Fruit fly (Drosophila melanogaster): ENCODE results near the gene mei-41.

mei-41 gene

DNA sequence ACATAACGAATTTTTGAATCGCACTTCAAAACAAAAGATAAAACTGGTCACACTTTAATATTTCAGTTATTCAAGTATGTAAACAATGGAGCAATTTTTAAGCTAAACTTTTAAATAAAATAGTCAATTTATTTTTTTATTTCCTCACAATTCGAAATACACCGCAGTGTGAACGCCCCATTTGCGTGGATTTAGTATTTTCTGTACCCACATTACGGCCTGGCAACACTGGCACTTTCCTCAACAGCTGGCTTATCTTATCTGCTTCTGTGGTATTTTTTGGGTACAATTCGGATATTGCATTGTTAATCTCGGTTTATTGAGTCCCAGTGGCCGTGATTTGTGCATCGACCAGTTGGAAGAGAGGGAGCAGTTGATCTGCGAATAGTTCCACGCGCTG lies 41.4 kb upstream of the mei-41 start, which contains the start of gene sl (continued):
- TF ChIP-seq gfzf (GFP tag; optimal IDR thresholded peaks at IDR 0.05) (peak; percentile 66), slbo (GFP tag; IDR thresholded peaks at IDR 0.05) (peak; percentile 53), CG4617 (GFP tag; optimal IDR thresholded peaks at IDR 0.05; ENCODE audit: borderline replicate concordance) (peak; percentile 54), CG7357 (GFP tag; IDR thresholded peaks at IDR 0.05) (peak; percentile 92), CG30403 (GFP tag; optimal IDR thresholded peaks at IDR 0.05) (peak; percentile 16), trem (tag; optimal IDR thresholded peaks at IDR 0.05) (peak; percentile 30), unc-4 (GFP tag; IDR thresholded peaks at IDR 0.05; ENCODE audit: partially characterized antibody) (peak; percentile 19; the same call in 1 of the 2 replicates), CG6791 (GFP tag; IDR thresholded peaks at IDR 0.05; ENCODE audit: partially characterized antibody) (0 out of 3 replicates have a peak, but pooled peaks have one; percentile 11), phol (tag; optimal IDR thresholded peaks at IDR 0.05) (peak; percentile 24), gro (GFP tag; optimal IDR thresholded peaks at IDR 0.05) (peak; percentile 41), row (GFP tag; IDR thresholded peaks at IDR 0.05) (peak; percentile 83), knrl (GFP tag; IDR thresholded peaks at IDR 0.05; ENCODE audit: partially characterized antibody) (peak; percentile 32; the same call in 1 of the 3 replicates), Tbp (GFP tag; optimal IDR thresholded peaks at IDR 0.05) (no peak), Scr (GFP tag; IDR thresholded peaks at IDR 0.05; ENCODE audit: partially characterized antibody) (peak; percentile 32), Med (GFP tag) (peak; percentile 90), CG15073 (GFP tag; optimal IDR thresholded peaks at IDR 0.05) (no peak), YL-1 (GFP tag; optimal IDR thresholded peaks at IDR 0.05) (peak; percentile 57), CG34224 (GFP tag; IDR thresholded peaks at IDR 0.05; ENCODE audit: partially characterized antibody) (peak; percentile 53; the same call in 2 of the 3 replicates), Ptx1 (GFP tag; IDR thresholded peaks at IDR 0.05) (peak; percentile 29; the same call in 1 of the 2 replicates), Opbp (GFP tag; IDR thresholded peaks at IDR 0.05; ENCODE audit: partially characterized antibody) (0 out of 3 replicates have a peak, but pooled peaks have one; percentile 27), vvl (GFP tag; IDR thresholded peaks at IDR 0.05) (0 out of 2 replicates have a peak, but pooled peaks have one; percentile 15), nerfin-2 (GFP tag; IDR thresholded peaks at IDR 0.05; ENCODE audit: partially characterized antibody) (no peak), lilli (GFP tag; optimal IDR thresholded peaks at IDR 0.05) (peak; percentile 47), CG17802 (tag; optimal IDR thresholded peaks at IDR 0.05) (peak; percentile 93), ab (GFP tag; optimal IDR thresholded peaks at IDR 0.05) (no peak), MESR4 (GFP tag; optimal IDR thresholded peaks at IDR 0.05) (peak; percentile 68), E2f2 (GFP tag; IDR thresholded peaks at IDR 0.05) (0 out of 2 replicates have a peak, but pooled peaks have one; percentile 19), CG8290 (GFP tag; optimal IDR thresholded peaks at IDR 0.05) (peak; percentile 4), CG8290 (tag; optimal IDR thresholded peaks at IDR 0.05) (no peak), Camta (GFP tag; optimal IDR thresholded peaks at IDR 0.05) (peak; percentile 32), pzg (GFP tag; optimal IDR thresholded peaks at IDR 0.05) (peak; percentile 56), CG13624 (GFP tag; optimal IDR thresholded peaks at IDR 0.05) (peak; percentile 26), CG2120 (GFP tag; optimal IDR thresholded peaks at IDR 0.05) (peak; percentile 28), otp (GFP tag; IDR thresholded peaks at IDR 0.05) (0 out of 3 replicates have a peak, but pooled peaks have one; percentile 10), crp (GFP tag; optimal IDR thresholded peaks at IDR 0.05) (peak; percentile 5 to 82), Elba2 (GFP tag; optimal IDR thresholded peaks at IDR 0.05) (peak; percentile 40), CG30020 (tag; optimal IDR thresholded peaks at IDR 0.05) (peak; percentile 94), chinmo (GFP tag; IDR thresholded peaks at IDR 0.05; ENCODE audit: partially characterized antibody) (0 out of 4 replicates have a peak, but pooled peaks have one; percentile 47), BEAF-32 (GFP tag; optimal IDR thresholded peaks at IDR 0.05) (peak; percentile 30), crol (GFP tag; IDR thresholded peaks at IDR 0.05) (no peak), Optix (GFP tag; IDR thresholded peaks at IDR 0.05) (no peak), CG1024 (GFP tag; IDR thresholded peaks at IDR 0.05) (peak; percentile 74), Sin3A (optimal IDR thresholded peaks at IDR 0.05) (peak; percentile 6), Pdp1 (GFP tag; optimal IDR thresholded peaks at IDR 0.05) (peak in 1 of 2 experiments; percentile 71), CG9797 (GFP tag; optimal IDR thresholded peaks at IDR 0.05) (peak; percentile 71), HmgZ (tag; optimal IDR thresholded peaks at IDR 0.05) (peak; percentile 36), amos (GFP tag; IDR thresholded peaks at IDR 0.05; ENCODE audit: partially characterized antibody) (peak; percentile 38), CG10267 (tag; optimal IDR thresholded peaks at IDR 0.05) (peak; percentile 38), CG17829 (tag; optimal IDR thresholded peaks at IDR 0.05) (peak; percentile 44)

Measured in whole organism, embryonic.